Worm (Caenorhabditis elegans) whole organism, L1 larva: Measurements from ENCODE around the gene C07B5.3.

Experiments
- C04F5.9 ChIP-seq: sonication (generic microtip); optimal IDR thresholded peaks from 2 replicates; lab custom pipeline; 2016; ENCODE audit warnings: missing genetic modification characterization, missing compliant biosample characterization
- C34B4.2 ChIP-seq: sonication (generic microtip); optimal IDR thresholded peaks from 2 replicates; lab custom pipeline; 2017; ENCODE audit warnings: mild to moderate bottlenecking, missing genetic modification characterization, missing compliant biosample characterization
- alr-1 ChIP-seq: fragments of 200-800 bp; sonication (Bioruptor generic); optimal IDR thresholded peaks from 2 replicates; lab custom pipeline; 2018; ENCODE audit warnings: borderline replicate concordance, mild to moderate bottlenecking, missing genetic modification characterization, missing compliant biosample characterization
- aly-2 ChIP-seq: fragments of 150-350 bp; optimal IDR thresholded peaks from 2 replicates; lab custom pipeline; 2014; ENCODE audit warnings: missing biosample characterization, missing genetic modification characterization
- ceh-63 ChIP-seq: fragments of 200-800 bp; sonication (Bioruptor generic); optimal IDR thresholded peaks from 2 replicates; lab custom pipeline; 2018; ENCODE audit warnings: mild to moderate bottlenecking, missing genetic modification characterization, missing compliant biosample characterization
- ceh-88 ChIP-seq: fragments of 200-800 bp; sonication (Bioruptor generic); IDR thresholded peaks from 2 replicates; pipeline ENCODE4 v1.3.6; 2022; ENCODE audit warnings: missing genetic modification characterization, missing compliant biosample characterization
- ceh-90 ChIP-seq: sonication (generic microtip); optimal IDR thresholded peaks from 2 replicates; lab custom pipeline; 2016; ENCODE audit warnings: missing genetic modification characterization, missing compliant biosample characterization
- efl-1 ChIP-seq, 4 experiments: fragments of 150-350 bp; optimal IDR thresholded peaks in 3 of 4; peaks in 1 of 4; 1 replicate in 1 of 4; 2 replicates in 3 of 4; lab custom pipeline; 2014; ENCODE audit warnings: missing biosample characterization in 2 of 4, missing genetic modification characterization in 2 of 4, missing genetic modification reagents in 2 of 4
- egl-27 ChIP-seq, 2 experiments: fragments of 150-350 bp in 1 of 2; sonication (generic microtip); optimal IDR thresholded peaks; 3 replicates each; lab custom pipeline; 2017 to 2018; ENCODE audit warnings: missing biosample characterization in 2 of 2, missing genetic modification characterization in 2 of 2, missing genetic modification reagents in 2 of 2
- elt-2 ChIP-seq: sonication (generic microtip); optimal IDR thresholded peaks from 2 replicates; lab custom pipeline; 2016; ENCODE audit warnings: missing genetic modification characterization, mild to moderate bottlenecking, inconsistent platforms, missing compliant biosample characterization, missing genetic modification reagents
- ets-5 ChIP-seq: fragments of 200-800 bp; sonication (Bioruptor generic); IDR thresholded peaks from 2 replicates; pipeline ENCODE4 v1.3.6; 2022; ENCODE audit warnings: missing genetic modification characterization, missing compliant biosample characterization
- fkh-4 ChIP-seq: sonication (generic microtip); optimal IDR thresholded peaks from 2 replicates; lab custom pipeline; 2016; ENCODE audit warnings: missing compliant biosample characterization, missing genetic modification characterization, borderline replicate concordance
- fos-1 ChIP-seq: fragments of 150-350 bp; optimal IDR thresholded peaks from 2 replicates; lab custom pipeline; 2014; ENCODE audit warnings: missing biosample characterization, missing genetic modification characterization
- isw-1 ChIP-seq: fragments of 200-800 bp; sonication (Bioruptor generic); IDR thresholded peaks from 2 replicates; pipeline ENCODE4 v1.3.6; 2022; ENCODE audit warnings: missing genetic modification characterization, missing compliant biosample characterization
- jun-1 ChIP-seq: fragments of 150-350 bp; optimal IDR thresholded peaks from 2 replicates; lab custom pipeline; 2014; ENCODE audit warnings: missing biosample characterization, missing genetic modification reagents, missing genetic modification characterization
- lin-15B ChIP-seq: fragments of 150-350 bp; sonication (generic microtip); optimal IDR thresholded peaks from 3 replicates; lab custom pipeline; 2014; ENCODE audit warnings: missing biosample characterization, missing genetic modification characterization
- lin-35 ChIP-seq, 2 experiments: fragments of 150-350 bp; optimal IDR thresholded peaks; 2 replicates each; lab custom pipeline; 2014; ENCODE audit warnings: missing biosample characterization in 2 of 2, missing genetic modification characterization in 2 of 2, missing genetic modification reagents in 2 of 2
- lin-39 ChIP-seq: fragments of 150-350 bp; optimal IDR thresholded peaks from 2 replicates; lab custom pipeline; 2014; ENCODE audit warnings: missing biosample characterization, missing genetic modification reagents, missing genetic modification characterization
- lir-3 ChIP-seq: sonication (generic microtip); optimal IDR thresholded peaks from 2 replicates; lab custom pipeline; 2016; ENCODE audit warnings: mild to moderate bottlenecking, missing genetic modification characterization, moderate library complexity, missing compliant biosample characterization; ENCODE audit not compliant: poor library complexity
- lsy-2 ChIP-seq, 2 experiments: fragments of 150-350 bp; optimal IDR thresholded peaks; 2 replicates each; lab custom pipeline; 2014; ENCODE audit warnings: missing biosample characterization in 2 of 2, missing genetic modification characterization in 2 of 2
- mab-9 ChIP-seq: fragments of 200-800 bp; sonication (Bioruptor generic); IDR thresholded peaks from 2 replicates; pipeline ENCODE4 v1.3.6; 2022; ENCODE audit warnings: missing genetic modification reagents, missing genetic modification characterization, missing compliant biosample characterization
- mdl-1 ChIP-seq, 2 experiments: fragments of 150-350 bp; optimal IDR thresholded peaks; 2 replicates each; lab custom pipeline; 2014 to 2017; ENCODE audit warnings: missing biosample characterization in 2 of 2, missing genetic modification characterization in 2 of 2, inconsistent platforms in 1 of 2
- mep-1 ChIP-seq: fragments of 150-350 bp; optimal IDR thresholded peaks from 2 replicates; lab custom pipeline; 2014; ENCODE audit warnings: missing biosample characterization, missing genetic modification characterization
- nhr-19 ChIP-seq: fragments of 200-800 bp; sonication (Bioruptor generic); conservative IDR thresholded peaks from 2 replicates; pipeline ENCODE4 v1.3.6; 2022; ENCODE audit warnings: missing genetic modification characterization, missing compliant biosample characterization
- nhr-20 ChIP-seq: sonication (generic microtip); optimal IDR thresholded peaks from 2 replicates; lab custom pipeline; 2016; ENCODE audit warnings: mild to moderate bottlenecking, missing genetic modification characterization, missing compliant biosample characterization
- nhr-77 ChIP-seq: fragments of 150-350 bp; optimal IDR thresholded peaks from 2 replicates; lab custom pipeline; 2014; ENCODE audit warnings: missing biosample characterization, missing genetic modification characterization
- nhr-84 ChIP-seq: sonication (generic microtip); optimal IDR thresholded peaks from 2 replicates; lab custom pipeline; 2017; ENCODE audit warnings: missing biosample characterization, missing genetic modification characterization
- snpc-4 ChIP-seq: fragments of 150-350 bp; optimal IDR thresholded peaks from 2 replicates; lab custom pipeline; 2014; ENCODE audit warnings: missing biosample characterization, missing genetic modification characterization
- sox-4 ChIP-seq: sonication (generic microtip); optimal IDR thresholded peaks from 2 replicates; lab custom pipeline; 2016; ENCODE audit warnings: missing genetic modification characterization, missing compliant biosample characterization
- sup-37 ChIP-seq: fragments of 200-800 bp; sonication (Bioruptor generic); optimal IDR thresholded peaks from 2 replicates; lab custom pipeline; 2018; ENCODE audit warnings: mild to moderate bottlenecking, missing genetic modification characterization, missing compliant biosample characterization
- tbx-2 ChIP-seq: sonication (generic microtip); optimal IDR thresholded peaks from 2 replicates; lab custom pipeline; 2016; ENCODE audit warnings: missing genetic modification characterization, missing compliant biosample characterization
- unc-130 ChIP-seq: fragments of 150-350 bp; optimal IDR thresholded peaks from 2 replicates; lab custom pipeline; 2017; ENCODE audit warnings: missing biosample characterization, missing genetic modification characterization, inconsistent platforms
- unc-86 ChIP-seq: sonication (generic microtip); optimal IDR thresholded peaks from 2 replicates; lab custom pipeline; 2016; ENCODE audit warnings: missing genetic modification characterization, missing compliant biosample characterization
- unc-98 ChIP-seq: fragments of 200-800 bp; sonication (Bioruptor generic); IDR thresholded peaks from 2 replicates; pipeline ENCODE4 v1.3.6; 2022; ENCODE audit warnings: missing genetic modification characterization, missing compliant biosample characterization
- xbp-1 ChIP-seq: sonication (generic microtip); optimal IDR thresholded peaks from 2 replicates; lab custom pipeline; 2016; ENCODE audit warnings: missing genetic modification characterization, missing compliant biosample characterization

The C07B5.3 gene

ce11 chrX:9523118-9523517 lies at the start of gene C07B5.3:
Gene C07B5.3 (minus strand): TSS chrX:9523218.
- TF ChIP-seq ceh-90 (tag; lab: Kevin White, UChicago): no peak
- TF ChIP-seq egl-27 (tag; optimal IDR thresholded peaks at IDR 0.05; lab: Kevin White, UChicago): no peak
- TF ChIP-seq lsy-2 (tag; optimal IDR thresholded peaks at IDR 0.05; lab: Kevin White, UChicago): no peak
- TF ChIP-seq isw-1 (GFP tag; lab: Robert Waterston, UW): no peak
- no peak for TF ChIP-seq fkh-4 (tag; lab: Kevin White, UChicago)
- TF ChIP-seq efl-1 (optimal IDR thresholded peaks at IDR 0.05; lab: Kevin White, UChicago): no peak
- no peak for TF ChIP-seq efl-1 (GFP tag; optimal IDR thresholded peaks at IDR 0.05 in 1 of 2; lab: Kevin White, UChicago)
- no peak for TF ChIP-seq C34B4.2
- no peak for TF ChIP-seq nhr-20 (tag; lab: Kevin White, UChicago)

ce11 chrX:9568574-9568973 lies 45.6 kb upstream of the C07B5.3 start:
- TF ChIP-seq lin-15B (tag; lab: Kevin White, UChicago) (no peak), elt-2 (tag; lab: Kevin White, UChicago) (peak; percentile 67), efl-1 (optimal IDR thresholded peaks at IDR 0.05; lab: Kevin White, UChicago) (no peak), efl-1 (GFP tag; optimal IDR thresholded peaks at IDR 0.05 in 1 of 2; lab: Kevin White, UChicago) (peak in 1 of 2 experiments; percentile 71), lin-35 (GFP tag; optimal IDR thresholded peaks at IDR 0.05; lab: Kevin White, UChicago) (peak in 1 of 2 experiments; percentile 3), ceh-63 (no peak), isw-1 (GFP tag; lab: Robert Waterston, UW) (no peak)

- TF ChIP-seq egl-27 (tag; optimal IDR thresholded peaks at IDR 0.05; lab: Kevin White, UChicago) (no peak), nhr-84 (no peak), mep-1 (tag; lab: Kevin White, UChicago) (no peak), unc-98 (no peak), ceh-88 (GFP tag; lab: Robert Waterston, UW) (no peak), xbp-1 (tag; lab: Kevin White, UChicago) (no peak), mab-9 (GFP tag; lab: Robert Waterston, UW) (no peak), fos-1 (tag; lab: Kevin White, UChicago) (no peak), alr-1 (tag; lab: Kevin White, UChicago) (no peak), sox-4 (tag; lab: Kevin White, UChicago) (no peak)
These were observed 43.4 kb upstream of the C07B5.3 start, which contains the start of gene F49E2.2 for ce11 chrX:9566429-9566828. Gene F49E2.2 (plus strand): TSS chrX:9566729.

- TF ChIP-seq lsy-2 (tag; optimal IDR thresholded peaks at IDR 0.05; lab: Kevin White, UChicago): no peak
- TF ChIP-seq alr-1 (tag; lab: Kevin White, UChicago): no peak
- no peak for TF ChIP-seq egl-27 (tag; optimal IDR thresholded peaks at IDR 0.05; lab: Kevin White, UChicago)
- no peak for TF ChIP-seq snpc-4
- TF ChIP-seq nhr-77 (tag; lab: Kevin White, UChicago): no peak
- no peak for TF ChIP-seq mep-1 (tag; lab: Kevin White, UChicago)
- no peak for TF ChIP-seq C04F5.9 (tag; lab: Kevin White, UChicago)
- no peak for TF ChIP-seq unc-130
- TF ChIP-seq lir-3 (tag; lab: Kevin White, UChicago): no peak
- TF ChIP-seq aly-2: no peak
- no peak for TF ChIP-seq mdl-1 (tag; optimal IDR thresholded peaks at IDR 0.05; lab: Kevin White, UChicago)
- no peak for TF ChIP-seq ceh-63
- TF ChIP-seq ets-5 (GFP tag; lab: Robert Waterston, UW): no peak
- no peak for TF ChIP-seq jun-1 (tag; lab: Kevin White, UChicago)
- no peak for TF ChIP-seq sup-37 (GFP tag; lab: Kevin White, UChicago)
- no peak for TF ChIP-seq lin-39 (tag; lab: Kevin White, UChicago)
- no peak for TF ChIP-seq nhr-19 (GFP tag; lab: Robert Waterston, UW)
- no peak for TF ChIP-seq unc-86
- TF ChIP-seq tbx-2 (tag; lab: Kevin White, UChicago): no peak
These were observed 42.9 kb upstream of the C07B5.3 start, which contains the start of gene moc-5 for ce11 chrX:9565881-9566280. Gene moc-5 (minus strand): TSS chrX:9565981.
